Fruit fly (Drosophila melanogaster): ENCODE measurements around the gene sd.

Gene sd

DNA sequence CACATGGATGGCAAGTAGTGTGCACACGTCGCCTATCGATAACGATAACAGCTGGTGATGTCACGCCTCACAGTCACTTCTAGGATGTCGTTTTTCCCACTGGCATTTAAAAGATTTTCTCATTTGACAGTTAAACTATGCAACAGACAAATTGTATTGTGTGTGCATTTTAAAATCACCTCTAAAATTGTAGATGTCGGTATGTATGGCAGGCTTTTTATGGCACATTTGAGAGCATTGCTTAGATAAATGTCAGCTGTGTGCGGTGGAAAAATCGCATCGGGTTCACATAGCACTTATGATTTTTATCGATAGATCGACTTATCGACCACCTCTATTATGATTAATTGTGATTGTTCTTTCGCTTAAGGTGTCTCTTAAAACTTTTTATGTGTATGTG lies 40.0 kb downstream of the sd start, which contains the start of the genes ArgRS and CG8578 (continued):
- TF ChIP-seq CG8478 (optimal IDR thresholded peaks at IDR 0.05) (no peak), CG9817 (tag; optimal IDR thresholded peaks at IDR 0.05) (no peak), Hmr (GFP tag; optimal IDR thresholded peaks at IDR 0.05) (no peak), CG32532 (GFP tag; IDR thresholded peaks at IDR 0.05) (no peak; the same call in 1 of the 2 replicates), CG5953 (GFP tag; IDR thresholded peaks at IDR 0.05) (no peak), ham (GFP tag; IDR thresholded peaks at IDR 0.05) (no peak), ranshi (GFP tag; IDR thresholded peaks at IDR 0.05) (no peak), CG31365 (tag; optimal IDR thresholded peaks at IDR 0.05) (no peak), CG8388 (GFP tag; optimal IDR thresholded peaks at IDR 0.05) (no peak), CG17912 (GFP tag; optimal IDR thresholded peaks at IDR 0.05) (no peak), Six4 (GFP tag; optimal IDR thresholded peaks at IDR 0.05) (no peak), zen2 (GFP tag; IDR thresholded peaks at IDR 0.05; ENCODE audit: partially characterized antibody) (no peak; the same call in 2 of the 3 replicates), Spps (tag; optimal IDR thresholded peaks at IDR 0.05) (no peak), grau (tag; optimal IDR thresholded peaks at IDR 0.05) (peak; percentile 53), Hand (GFP tag; optimal IDR thresholded peaks at IDR 0.05) (no peak), ken (GFP tag; IDR thresholded peaks at IDR 0.05) (no peak), Adf1 (GFP tag; IDR thresholded peaks at IDR 0.05) (no peak), tin (GFP tag; optimal IDR thresholded peaks at IDR 0.05) (peak; percentile 24), CG4282 (GFP tag; optimal IDR thresholded peaks at IDR 0.05) (no peak), tup (GFP tag; optimal IDR thresholded peaks at IDR 0.05) (no peak), her (GFP tag; optimal IDR thresholded peaks at IDR 0.05) (peak; percentile 17), nau (GFP tag; optimal IDR thresholded peaks at IDR 0.05) (no peak), peb (GFP tag; IDR thresholded peaks at IDR 0.05) (peak; percentile 41; the same call in 1 of the 2 replicates), ara (GFP tag; IDR thresholded peaks at IDR 0.05) (peak; percentile 43; the same call in 1 of the 2 replicates), crc (GFP tag; optimal IDR thresholded peaks at IDR 0.05) (peak; percentile 69), Doc3 (GFP tag; IDR thresholded peaks at IDR 0.05; ENCODE audit: partially characterized antibody) (peak; percentile 61), Trl (optimal IDR thresholded peaks at IDR 0.05) (no peak), Trl (GFP tag; optimal IDR thresholded peaks at IDR 0.05) (peak; percentile 82), vvl (GFP tag; IDR thresholded peaks at IDR 0.05) (peak; percentile 75; the same call in 1 of the 2 replicates), gem (tag; optimal IDR thresholded peaks at IDR 0.05) (peak; percentile 53), BEAF-32 (GFP tag; optimal IDR thresholded peaks at IDR 0.05) (peak; percentile 93), pho (GFP tag; optimal IDR thresholded peaks at IDR 0.05) (no peak), croc (GFP tag; conservative IDR thresholded peaks at IDR 0.05) (peak; percentile 40; the same call in 1 of the 3 replicates), NC2β (GFP tag; optimal IDR thresholded peaks at IDR 0.05) (peak; percentile 30), CG1024 (GFP tag; IDR thresholded peaks at IDR 0.05) (0 out of 2 replicates have a peak, but pooled peaks have one; percentile 34), ci (GFP tag; IDR thresholded peaks at IDR 0.05) (no peak), CG17568 (GFP tag; optimal IDR thresholded peaks at IDR 0.05) (no peak), h (optimal IDR thresholded peaks at IDR 0.05) (no peak), CG6683 (GFP tag; optimal IDR thresholded peaks at IDR 0.05) (no peak), chif (GFP tag; optimal IDR thresholded peaks at IDR 0.05) (peak in 1 of 2 experiments; percentile 26), Dp (GFP tag; optimal IDR thresholded peaks at IDR 0.05) (peak; percentile 22), sim (GFP tag; IDR thresholded peaks at IDR 0.05) (no peak), gfzf (GFP tag; optimal IDR thresholded peaks at IDR 0.05) (peak; percentile 20), bbx (GFP tag; IDR thresholded peaks at IDR 0.05; ENCODE audit: partially characterized antibody) (peak; percentile 65), so (GFP tag; IDR thresholded peaks at IDR 0.05) (no peak), scrt (GFP tag; optimal IDR thresholded peaks at IDR 0.05) (no peak), Nf-YB (GFP tag; optimal IDR thresholded peaks at IDR 0.05) (no peak), Gug (GFP tag; IDR thresholded peaks at IDR 0.05) (peak; percentile 82), ind (GFP tag; optimal IDR thresholded peaks at IDR 0.05) (peak; percentile 28), CG4424 (GFP tag; optimal IDR thresholded peaks at IDR 0.05) (no peak), NC2α (GFP tag; optimal IDR thresholded peaks at IDR 0.05) (no peak), ems (GFP tag; optimal IDR thresholded peaks at IDR 0.05) (no peak)
